Worm (Caenorhabditis elegans): ENCODE measurements around the gene cnc-6.

DNA sequence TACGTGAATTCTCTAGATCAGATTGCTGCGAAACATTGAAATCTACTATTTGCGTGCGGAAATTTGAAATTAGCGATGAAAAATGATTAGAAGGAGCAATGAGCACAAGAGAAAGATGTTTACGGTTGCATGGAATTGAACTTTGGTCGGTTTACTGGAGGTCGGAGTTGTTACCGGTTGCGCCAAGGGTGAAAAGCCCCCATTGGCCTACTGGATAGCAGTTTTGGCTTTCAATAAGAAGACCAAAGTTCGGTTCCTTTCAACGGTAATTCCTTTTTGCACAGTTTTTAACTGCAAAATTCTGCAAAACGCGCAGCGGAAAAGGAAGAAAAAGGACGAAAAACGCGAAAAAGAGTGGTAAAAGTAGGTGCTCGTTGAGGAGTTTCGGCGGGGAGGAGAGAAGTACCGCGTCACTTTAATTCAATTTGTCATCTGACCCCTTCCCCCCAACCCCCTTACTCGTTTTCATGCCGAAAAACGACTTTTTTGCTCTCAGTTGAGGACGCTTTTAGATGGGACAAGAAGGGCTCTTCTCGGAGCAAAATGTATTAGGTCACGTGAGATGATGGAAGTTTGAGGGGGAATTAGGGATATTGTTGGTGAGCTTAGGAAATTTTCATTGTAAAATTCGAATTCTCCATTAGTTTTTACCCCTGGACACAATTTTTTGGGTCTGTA lies 17.7 kb upstream of the cnc-6 start:
- TF ChIP-seq pax-3 (tag; optimal IDR thresholded peaks at IDR 0.05) (no peak), blmp-1 (tag; optimal IDR thresholded peaks at IDR 0.05) (no peak), aly-2 (tag; optimal IDR thresholded peaks at IDR 0.05) (no peak), ceh-82 (tag; optimal IDR thresholded peaks at IDR 0.05) (peak in 1 of 3 experiments; percentile 9), pqm-1 (tag; optimal IDR thresholded peaks at IDR 0.05) (no peak), fos-1 (tag; optimal IDR thresholded peaks at IDR 0.05) (no peak), dpl-1 (GFP tag; optimal IDR thresholded peaks at IDR 0.05) (no peak), fkh-10 (GFP tag; optimal IDR thresholded peaks at IDR 0.05) (peak; percentile 71), unc-130 (tag; optimal IDR thresholded peaks at IDR 0.05) (no peak), nhr-28 (tag; optimal IDR thresholded peaks at IDR 0.05) (no peak), nhr-12 (tag; optimal IDR thresholded peaks at IDR 0.05) (no peak), lin-13 (GFP tag; optimal IDR thresholded peaks at IDR 0.05) (no peak), C16A3.4 (tag; optimal IDR thresholded peaks at IDR 0.05) (no peak)

Data from whole organism, L1 larva.